Fruit fly (Drosophila melanogaster): Measurements from ENCODE around the gene HP1D3csd.
A peak's percentile ranks its signal among the peaks of the same experiment; 100 is the strongest.

HP1D3csd gene

DNA sequence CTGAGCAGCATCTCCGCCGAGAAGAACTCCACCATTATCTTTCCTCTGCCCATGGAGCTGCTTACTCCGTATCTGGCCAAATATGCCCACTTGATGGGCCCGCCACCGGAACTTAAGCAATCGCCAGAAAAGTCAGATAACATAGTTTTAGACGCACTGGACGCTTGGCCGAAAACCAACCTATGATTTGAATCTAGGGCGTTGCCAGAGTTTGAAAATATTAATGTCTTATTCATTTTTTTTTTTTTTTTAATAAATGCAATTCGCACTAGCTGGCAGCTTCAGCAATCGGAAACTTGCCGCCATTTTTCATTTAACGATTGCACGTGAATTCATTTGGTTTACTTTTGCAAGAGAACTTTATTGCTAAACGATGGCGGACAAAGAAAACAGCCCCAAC, at the start of gene HP1D3csd:
Gene HP1D3csd (plus strand): TSS at position 312 of the 400 bp plus-strand sequence.
- no peak for TF ChIP-seq usp (GFP tag; optimal IDR thresholded peaks at IDR 0.05)
- no peak for TF ChIP-seq psq (optimal IDR thresholded peaks at IDR 0.05)
- TF ChIP-seq Dll (optimal IDR thresholded peaks at IDR 0.05): no peak
- no peak for TF ChIP-seq CG8478 (optimal IDR thresholded peaks at IDR 0.05)
- TF ChIP-seq EcR (GFP tag; optimal IDR thresholded peaks at IDR 0.05): no peak
- no peak for TF ChIP-seq pan (optimal IDR thresholded peaks at IDR 0.05)

DNA sequence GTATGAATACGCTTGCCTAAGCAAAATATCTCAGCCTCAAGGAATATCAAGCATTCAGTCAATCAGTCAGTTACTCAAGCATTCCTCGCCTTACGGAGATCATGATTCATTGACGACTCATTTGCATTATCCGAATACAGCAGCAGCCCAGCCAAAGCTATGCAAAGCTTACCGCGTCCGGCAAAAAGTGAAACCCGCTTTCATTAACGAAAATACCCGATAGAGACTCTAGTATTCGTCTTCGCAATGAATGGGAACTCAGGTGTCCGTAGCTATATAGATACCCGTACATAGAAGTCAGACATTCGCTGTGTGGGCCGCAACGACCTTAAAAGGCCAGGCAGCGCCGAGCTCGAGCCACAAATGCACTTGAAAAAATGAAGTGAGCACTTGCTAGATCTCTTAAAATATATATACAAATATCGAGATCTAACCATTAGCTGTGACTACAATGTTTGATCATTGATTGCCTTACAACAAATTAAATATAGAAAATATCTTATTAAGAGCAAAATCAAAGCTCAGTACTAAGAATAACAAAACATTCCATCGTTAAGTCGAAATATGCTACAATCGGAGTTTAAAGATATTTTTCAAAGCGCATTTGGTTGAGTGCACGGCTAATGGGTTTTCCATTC, 45.1 kb upstream of the HP1D3csd start:
- TF ChIP-seq psq (optimal IDR thresholded peaks at IDR 0.05) (no peak), pan (optimal IDR thresholded peaks at IDR 0.05) (no peak), CG8478 (optimal IDR thresholded peaks at IDR 0.05) (no peak), usp (GFP tag; optimal IDR thresholded peaks at IDR 0.05) (no peak), Dll (optimal IDR thresholded peaks at IDR 0.05) (no peak), EcR (GFP tag; optimal IDR thresholded peaks at IDR 0.05) (no peak)

DNA sequence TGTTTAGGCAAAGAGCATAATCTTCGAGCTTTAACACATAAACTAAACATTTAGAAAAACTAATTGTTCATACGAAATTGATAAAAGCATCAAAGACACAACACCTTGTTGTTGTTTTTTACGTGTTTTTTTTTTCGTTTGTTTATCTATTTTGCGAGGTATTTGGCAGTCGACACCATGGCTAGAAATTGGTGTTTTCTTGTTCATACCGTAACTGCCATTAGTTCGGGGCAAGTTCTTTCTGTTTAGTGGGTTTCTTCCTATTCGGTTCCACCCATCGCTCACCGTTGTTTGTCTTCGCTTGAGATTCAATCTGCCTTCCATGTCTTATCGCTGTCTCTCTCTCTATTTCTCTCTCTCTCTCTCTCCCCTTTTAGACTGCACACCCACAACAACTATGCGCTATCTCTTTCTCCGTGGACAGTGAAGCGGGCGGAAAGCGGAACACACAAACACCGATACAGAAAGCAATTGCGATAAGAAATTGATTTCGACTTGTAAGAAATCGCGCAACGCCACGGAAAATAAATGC, 43.5 kb upstream of the HP1D3csd start:
- TF ChIP-seq psq (optimal IDR thresholded peaks at IDR 0.05) (no peak), usp (GFP tag; optimal IDR thresholded peaks at IDR 0.05) (no peak), Dll (optimal IDR thresholded peaks at IDR 0.05) (no peak), pan (optimal IDR thresholded peaks at IDR 0.05) (peak; percentile 50)

DNA sequence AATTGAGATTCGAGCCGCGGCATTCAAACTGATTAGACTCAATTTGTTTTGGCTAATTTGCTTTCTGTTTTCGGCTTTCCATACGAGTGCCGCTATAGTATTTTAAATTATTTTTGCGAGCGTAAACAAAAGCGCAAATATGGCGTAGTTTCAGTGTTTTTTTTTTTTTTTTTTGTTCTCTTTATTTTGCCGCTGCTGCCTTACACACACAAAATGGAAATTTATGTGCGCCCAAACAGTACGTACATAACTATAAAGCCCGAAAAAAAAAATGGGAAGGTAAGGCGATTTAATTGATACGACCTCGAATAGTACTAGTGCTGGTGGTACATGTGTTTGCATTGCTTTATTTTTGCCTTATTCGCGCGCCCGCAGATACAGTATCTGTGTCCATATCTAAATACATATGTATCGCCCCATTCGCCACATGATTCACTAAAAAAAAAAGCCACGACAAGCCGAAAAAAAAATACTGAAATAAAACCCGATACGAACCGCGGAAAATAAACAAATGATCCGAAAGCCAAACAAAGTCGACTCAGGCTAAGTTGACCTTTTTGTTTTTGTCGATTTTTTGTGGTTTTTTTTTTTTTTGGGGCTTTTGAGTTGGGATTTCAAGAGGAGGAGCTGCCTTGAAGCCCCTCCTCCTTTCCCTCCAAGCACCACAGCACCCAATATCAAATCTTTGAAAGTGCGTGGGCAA, 41.9 kb upstream of the HP1D3csd start:
- TF ChIP-seq usp (GFP tag; optimal IDR thresholded peaks at IDR 0.05) (no peak), EcR (GFP tag; optimal IDR thresholded peaks at IDR 0.05) (no peak), CG8478 (optimal IDR thresholded peaks at IDR 0.05) (no peak), pan (optimal IDR thresholded peaks at IDR 0.05) (no peak), Dll (optimal IDR thresholded peaks at IDR 0.05) (no peak), psq (optimal IDR thresholded peaks at IDR 0.05) (no peak)

DNA sequence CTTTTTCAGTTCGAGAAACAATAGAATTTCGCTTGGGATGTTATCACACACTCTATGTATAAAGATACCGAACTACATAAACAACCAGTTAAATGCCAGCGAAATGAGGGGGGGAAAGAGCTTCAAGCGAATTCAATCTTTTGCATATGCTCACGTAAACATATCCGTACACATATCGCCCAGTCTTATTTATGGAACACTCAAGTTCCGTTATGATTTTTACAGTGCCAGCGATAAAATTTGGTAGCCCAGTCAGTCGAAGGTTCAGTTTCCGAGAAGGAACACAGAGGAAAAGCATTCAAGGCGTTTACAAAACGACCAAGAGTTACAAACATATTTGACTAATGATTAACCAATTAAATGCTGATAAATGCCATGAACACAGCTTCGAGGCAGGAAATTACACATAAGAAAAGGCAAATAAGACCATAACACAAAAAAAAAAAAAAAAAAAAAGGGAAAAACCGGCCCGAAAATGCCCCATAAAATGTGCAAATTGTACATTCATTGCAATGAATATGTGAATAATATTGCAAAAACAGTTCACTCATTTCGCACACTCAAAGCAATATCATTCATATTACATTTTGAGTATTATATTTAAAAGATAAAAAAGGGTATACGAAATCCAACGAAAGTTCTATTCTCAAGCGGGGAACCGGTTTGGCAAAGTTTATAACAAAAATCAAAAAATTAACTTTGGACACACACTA, 41.1 kb upstream of the HP1D3csd start:
- TF ChIP-seq CG8478 (optimal IDR thresholded peaks at IDR 0.05) (no peak), Dll (optimal IDR thresholded peaks at IDR 0.05) (no peak), pan (optimal IDR thresholded peaks at IDR 0.05) (no peak), psq (optimal IDR thresholded peaks at IDR 0.05) (no peak), usp (GFP tag; optimal IDR thresholded peaks at IDR 0.05) (no peak), EcR (GFP tag; optimal IDR thresholded peaks at IDR 0.05) (no peak)

DNA sequence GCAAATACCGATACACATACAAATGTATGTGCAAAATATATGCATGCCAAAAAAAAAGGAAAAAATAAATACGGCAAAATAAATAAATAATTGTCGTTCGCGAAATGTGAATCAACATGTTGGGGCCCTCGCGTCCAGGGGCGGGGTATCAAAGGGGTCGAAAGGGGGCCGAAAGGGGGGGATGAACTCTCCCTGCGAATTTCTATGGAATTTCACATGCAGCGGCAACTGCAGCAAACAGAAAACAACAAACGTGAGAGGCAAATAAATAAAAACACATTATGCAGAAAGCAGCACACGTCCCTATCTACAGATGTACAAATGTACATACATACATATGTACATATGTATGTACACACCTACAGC, 40.5 kb upstream of the HP1D3csd start:
- TF ChIP-seq Dll (optimal IDR thresholded peaks at IDR 0.05) (no peak), EcR (GFP tag; optimal IDR thresholded peaks at IDR 0.05) (no peak), pan (optimal IDR thresholded peaks at IDR 0.05) (no peak), usp (GFP tag; optimal IDR thresholded peaks at IDR 0.05) (no peak), CG8478 (optimal IDR thresholded peaks at IDR 0.05) (no peak), psq (optimal IDR thresholded peaks at IDR 0.05) (no peak)

DNA sequence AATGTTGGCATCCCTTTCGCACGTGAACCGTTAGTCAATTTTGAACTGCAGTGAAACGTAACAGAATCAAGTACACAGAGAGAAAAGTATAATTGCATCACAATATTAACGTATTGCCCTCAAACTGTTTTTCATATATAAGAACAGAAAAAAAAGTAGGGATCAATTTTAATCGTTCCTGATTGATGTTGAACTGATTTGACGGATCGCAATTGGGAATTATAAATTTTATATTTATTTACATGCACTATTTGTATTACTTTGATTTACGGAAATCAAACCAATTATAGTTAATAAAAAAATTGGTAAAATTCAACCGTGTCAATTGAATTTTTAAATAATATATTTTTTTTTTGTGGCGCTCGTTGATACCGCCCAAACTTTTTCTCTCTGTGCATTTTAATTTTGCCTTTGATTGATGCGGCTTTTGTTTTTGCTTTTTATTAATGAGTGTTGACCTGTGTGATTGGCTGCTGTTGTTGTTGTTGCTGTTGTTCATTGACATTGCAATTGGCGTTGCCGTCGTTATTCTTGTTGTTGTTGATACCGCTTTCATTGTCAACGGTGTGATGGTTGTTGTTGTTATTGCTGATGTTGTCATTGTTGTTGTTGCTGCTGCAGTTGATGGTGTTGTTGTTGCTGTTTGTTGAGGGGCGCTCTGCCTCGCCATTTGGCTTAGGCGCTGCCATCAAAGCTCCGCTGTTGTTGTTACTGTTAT, 37.3 kb upstream of the HP1D3csd start:
- TF ChIP-seq EcR (GFP tag; optimal IDR thresholded peaks at IDR 0.05) (no peak), CG8478 (optimal IDR thresholded peaks at IDR 0.05) (no peak), usp (GFP tag; optimal IDR thresholded peaks at IDR 0.05) (no peak)

DNA sequence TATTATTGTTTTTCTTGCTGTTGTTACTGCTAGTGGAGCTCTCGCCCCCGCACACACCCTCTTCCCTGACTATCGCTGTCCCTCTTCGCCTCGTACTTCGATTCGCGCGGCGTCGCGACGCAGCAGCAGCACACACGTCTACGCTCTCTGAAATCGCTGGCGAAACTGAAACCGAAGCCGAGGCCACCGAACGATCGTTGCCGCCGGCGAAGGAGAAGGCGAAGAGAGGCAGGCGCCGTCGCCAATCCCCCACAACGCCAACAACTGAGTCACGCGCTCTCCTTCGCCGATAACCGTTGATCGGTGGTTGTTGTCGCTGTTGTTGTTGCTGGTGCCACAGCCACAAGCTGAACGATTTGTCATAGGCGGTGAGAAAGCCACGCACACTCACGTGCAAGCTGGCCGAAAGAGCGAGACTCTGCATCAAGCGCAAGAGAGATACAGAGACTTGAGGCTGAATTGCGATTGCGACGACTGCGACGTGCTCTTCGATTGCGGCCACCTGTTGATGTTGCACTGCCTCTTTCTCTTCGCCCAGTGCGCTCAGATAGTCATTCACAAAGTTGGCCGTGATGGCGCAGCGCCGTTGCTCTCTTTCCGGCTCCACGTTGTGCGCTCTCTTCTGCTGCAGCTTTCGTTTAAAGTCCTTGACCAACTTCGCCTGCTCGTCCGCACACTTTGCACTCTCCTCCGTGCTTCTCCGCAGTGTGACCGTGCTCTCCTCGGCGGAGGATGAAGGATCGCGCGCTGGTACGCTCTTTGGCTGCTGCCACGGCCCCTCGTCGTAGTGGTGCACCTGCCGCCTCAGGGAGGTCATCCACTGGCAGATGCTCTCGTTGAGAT, 36.5 kb upstream of the HP1D3csd start:
- TF ChIP-seq CG8478 (optimal IDR thresholded peaks at IDR 0.05) (no peak), Dll (optimal IDR thresholded peaks at IDR 0.05) (peak; percentile 77)

DNA sequence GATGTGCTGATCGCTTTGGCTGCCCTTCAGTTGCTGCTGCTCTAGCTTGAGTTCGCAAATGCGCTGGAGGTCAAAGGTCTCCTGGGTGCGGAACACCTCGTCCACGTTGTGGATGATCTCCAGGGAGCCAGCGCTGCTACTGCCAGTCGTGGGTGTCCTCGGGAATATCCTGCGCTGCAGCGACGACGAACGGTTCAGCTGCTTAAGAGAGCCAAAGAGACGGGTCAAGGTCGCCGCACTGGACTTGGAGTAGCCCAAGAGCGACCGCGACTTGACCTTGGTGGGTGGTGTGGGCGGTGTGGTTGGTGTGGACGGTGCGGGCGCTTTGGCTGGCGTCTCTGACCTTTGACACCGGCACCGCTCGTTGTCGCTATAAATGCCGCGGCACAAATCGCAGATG, 35.8 kb upstream of the HP1D3csd start:
- TF ChIP-seq usp (GFP tag; optimal IDR thresholded peaks at IDR 0.05) (no peak), EcR (GFP tag; optimal IDR thresholded peaks at IDR 0.05) (no peak), Dll (optimal IDR thresholded peaks at IDR 0.05) (no peak), psq (optimal IDR thresholded peaks at IDR 0.05) (no peak), pan (optimal IDR thresholded peaks at IDR 0.05) (no peak), CG8478 (optimal IDR thresholded peaks at IDR 0.05) (no peak)

DNA sequence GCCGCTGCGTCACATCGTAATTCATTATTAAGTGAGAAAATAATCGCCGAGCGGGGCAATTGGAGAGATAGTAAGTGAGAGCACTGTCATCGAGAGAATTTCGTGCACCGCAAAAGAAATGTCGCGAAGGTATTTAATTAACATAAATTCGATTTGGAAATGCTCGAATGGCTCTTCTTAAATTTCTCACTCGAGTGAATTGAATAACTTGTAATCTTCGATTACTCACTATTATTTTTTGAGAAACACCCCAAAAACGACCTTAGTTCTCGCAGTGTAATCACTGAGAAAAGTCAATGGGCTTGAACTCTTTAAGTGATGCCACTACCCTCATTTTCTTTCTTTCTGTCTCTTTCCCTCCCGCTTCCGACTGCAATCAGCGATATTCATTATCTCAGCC, 35.0 kb upstream of the HP1D3csd start:
- TF ChIP-seq pan (optimal IDR thresholded peaks at IDR 0.05) (no peak), EcR (GFP tag; optimal IDR thresholded peaks at IDR 0.05) (peak in 1 of 2 experiments; percentile 62)

DNA sequence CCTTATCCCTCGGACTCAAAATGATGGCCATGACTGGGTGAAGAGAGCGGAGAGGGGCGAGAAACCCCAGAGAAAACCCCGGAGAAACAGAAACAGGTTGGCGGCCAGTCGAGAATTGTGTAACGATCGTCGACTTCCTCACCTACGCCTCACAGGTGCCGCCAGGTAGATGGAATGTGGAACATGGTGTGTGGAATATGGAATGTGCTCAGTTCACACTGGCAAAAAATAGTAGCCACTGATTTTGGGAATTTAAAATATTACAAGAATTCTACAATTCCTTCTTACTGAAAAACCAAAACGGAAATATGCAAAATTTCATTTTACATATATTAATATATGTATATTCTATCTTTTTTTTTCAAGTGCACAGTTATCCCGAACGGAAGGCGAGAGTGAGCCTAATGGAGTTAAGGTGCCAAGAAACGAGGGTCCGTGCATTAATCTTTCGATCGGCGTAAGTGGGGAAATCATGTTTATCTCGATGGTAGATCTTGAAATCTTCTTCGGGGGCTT, 34.0 kb upstream of the HP1D3csd start:
- TF ChIP-seq pan (optimal IDR thresholded peaks at IDR 0.05) (no peak), Dll (optimal IDR thresholded peaks at IDR 0.05) (no peak), CG8478 (optimal IDR thresholded peaks at IDR 0.05) (no peak), usp (GFP tag; optimal IDR thresholded peaks at IDR 0.05) (no peak), EcR (GFP tag; optimal IDR thresholded peaks at IDR 0.05) (no peak), psq (optimal IDR thresholded peaks at IDR 0.05) (no peak)

All from whole organism.